Worm (Caenorhabditis elegans) whole organism, L4 larva: Measurements from ENCODE around the gene C13B9.2.

ENCODE experiments used
- F37D6.2 ChIP-seq: sonication (generic microtip); optimal IDR thresholded peaks from 2 replicates; lab custom pipeline; 2016; ENCODE audit warnings: mild to moderate bottlenecking, missing genetic modification characterization, missing compliant biosample characterization
- F44E2.7 ChIP-seq: fragments of 200-800 bp; sonication (Bioruptor generic); IDR thresholded peaks from 2 replicates; pipeline ENCODE4 v2.1.2; 2022; ENCODE audit warnings: missing genetic modification characterization, missing compliant biosample characterization
- T20F7.1 ChIP-seq: fragments of 200-800 bp; sonication (Bioruptor generic); optimal IDR thresholded peaks from 2 replicates; lab custom pipeline; 2018; ENCODE audit warnings: mild to moderate bottlenecking, missing genetic modification characterization, missing compliant biosample characterization
- Y105C5A.15 ChIP-seq: fragments of 200-800 bp; sonication (Bioruptor generic); IDR thresholded peaks from 2 replicates; pipeline ENCODE4 v1.3.6; 2022; ENCODE audit warnings: missing genetic modification characterization, missing compliant biosample characterization
- Y5F2A.4 ChIP-seq: fragments of 200-800 bp; sonication (Bioruptor generic); optimal IDR thresholded peaks from 2 replicates; lab custom pipeline; 2018; ENCODE audit warnings: mild to moderate bottlenecking, missing genetic modification characterization, missing compliant biosample characterization
- aha-1 ChIP-seq: fragments of 150-350 bp; peaks from one replicate; lab custom pipeline; 2014; ENCODE audit warnings: missing biosample characterization, missing genetic modification characterization
- arid-1 ChIP-seq: fragments of 200-800 bp; sonication (Bioruptor generic); conservative IDR thresholded peaks from 2 replicates; pipeline ENCODE4 v1.3.6; 2022; ENCODE audit warnings: missing genetic modification reagents, missing genetic modification characterization, missing compliant biosample characterization
- ceh-28 ChIP-seq: fragments of 150-350 bp; optimal IDR thresholded peaks from 2 replicates; lab custom pipeline; 2014; ENCODE audit warnings: missing biosample characterization, missing genetic modification reagents, missing genetic modification characterization
- ceh-62 ChIP-seq: sonication (generic microtip); optimal IDR thresholded peaks from 2 replicates; lab custom pipeline; 2017; ENCODE audit warnings: missing biosample characterization, missing genetic modification characterization
- ces-1 ChIP-seq: fragments of 150-350 bp; sonication (generic microtip); optimal IDR thresholded peaks from 4 replicates; lab custom pipeline; 2014; ENCODE audit warnings: missing biosample characterization, missing genetic modification reagents, missing genetic modification characterization
- ctbp-1 ChIP-seq: fragments of 200-800 bp; sonication (Bioruptor generic); IDR thresholded peaks from 2 replicates; pipeline ENCODE4 v1.3.6; 2022; ENCODE audit warnings: missing genetic modification reagents, missing genetic modification characterization, missing compliant biosample characterization
- dmd-6 ChIP-seq: fragments of 200-800 bp; sonication (Bioruptor generic); IDR thresholded peaks from 2 replicates; pipeline ENCODE4 v1.3.6; 2022; ENCODE audit warnings: missing genetic modification reagents, missing genetic modification characterization, missing compliant biosample characterization
- dmd-8 ChIP-seq: fragments of 200-800 bp; sonication (Bioruptor generic); IDR thresholded peaks from 2 replicates; pipeline ENCODE4 v1.3.6; 2022; ENCODE audit warnings: missing genetic modification characterization, missing compliant biosample characterization
- dmd-9 ChIP-seq: fragments of 200-800 bp; sonication (Bioruptor generic); IDR thresholded peaks from 2 replicates; pipeline ENCODE4 v1.3.6; 2022; ENCODE audit warnings: missing genetic modification reagents, missing genetic modification characterization, missing compliant biosample characterization
- duxl-1 ChIP-seq: sonication (generic microtip); optimal IDR thresholded peaks from 2 replicates; lab custom pipeline; 2016; ENCODE audit warnings: mild to moderate bottlenecking, missing genetic modification characterization, moderate library complexity, missing compliant biosample characterization; ENCODE audit not compliant: poor library complexity
- dve-1 ChIP-seq: sonication (generic microtip); optimal IDR thresholded peaks from 2 replicates; lab custom pipeline; 2017; ENCODE audit warnings: antibody characterized with exemption, mild to moderate bottlenecking, missing genetic modification characterization, missing compliant biosample characterization; ENCODE audit not compliant: insufficient read depth
- egl-27 ChIP-seq: sonication (generic microtip); optimal IDR thresholded peaks from 3 replicates; lab custom pipeline; 2017; ENCODE audit warnings: missing biosample characterization, missing genetic modification reagents, missing genetic modification characterization
- egl-43 ChIP-seq: fragments of 200-800 bp; sonication (Bioruptor generic); IDR thresholded peaks from 2 replicates; pipeline ENCODE4 v1.3.6; 2022; ENCODE audit warnings: missing genetic modification reagents, missing genetic modification characterization, missing compliant biosample characterization
- fkh-10 ChIP-seq: fragments of 150-350 bp; optimal IDR thresholded peaks from 2 replicates; lab custom pipeline; 2014; ENCODE audit warnings: missing biosample characterization, missing genetic modification reagents, missing genetic modification characterization
- hlh-30 ChIP-seq: sonication (generic microtip); optimal IDR thresholded peaks from 2 replicates; lab custom pipeline; 2017; ENCODE audit warnings: antibody characterized with exemption, mild to moderate bottlenecking, missing genetic modification characterization, missing compliant biosample characterization; ENCODE audit not compliant: insufficient read depth
- lim-7 ChIP-seq: fragments of 200-800 bp; sonication (Bioruptor generic); IDR thresholded peaks from 2 replicates; pipeline ENCODE4 v1.3.6; 2022; ENCODE audit warnings: missing genetic modification characterization, missing compliant biosample characterization
- lin-13 ChIP-seq: fragments of 150-350 bp; optimal IDR thresholded peaks from 2 replicates; lab custom pipeline; 2014; ENCODE audit warnings: missing biosample characterization, missing genetic modification reagents, missing genetic modification characterization
- lin-15B ChIP-seq: fragments of 150-350 bp; sonication (generic microtip); optimal IDR thresholded peaks from 3 replicates; lab custom pipeline; 2014; ENCODE audit warnings: missing biosample characterization, missing genetic modification characterization
- lin-29 ChIP-seq: fragments of 200-800 bp; sonication (Bioruptor generic); IDR thresholded peaks from 2 replicates; pipeline ENCODE4 v1.3.6; 2022; ENCODE audit warnings: missing genetic modification reagents, missing genetic modification characterization, missing compliant biosample characterization
- lin-38 ChIP-seq: fragments of 200-800 bp; sonication (Bioruptor generic); IDR thresholded peaks from 2 replicates; pipeline ENCODE4 v1.3.6; 2022; ENCODE audit warnings: missing genetic modification reagents, missing genetic modification characterization, missing compliant biosample characterization
- lsy-2 ChIP-seq, 2 experiments: fragments of 150-350 bp in 1 of 2; sonication (generic microtip) in 1 of 2; optimal IDR thresholded peaks; 2 replicates each; lab custom pipeline; 2014 to 2017; ENCODE audit warnings: missing biosample characterization in 2 of 2, missing genetic modification characterization in 2 of 2
- madf-5 ChIP-seq, 2 experiments: fragments of 200-800 bp; sonication (Bioruptor generic); IDR thresholded peaks; 2 replicates each; pipeline ENCODE4 v1.3.6; 2022; ENCODE audit warnings: missing compliant biosample characterization in 2 of 2, missing genetic modification characterization in 2 of 2
- madf-9 ChIP-seq: fragments of 200-800 bp; sonication (Bioruptor generic); conservative IDR thresholded peaks from 2 replicates; pipeline ENCODE4 v1.3.6; 2022; ENCODE audit warnings: missing genetic modification reagents, missing genetic modification characterization, missing compliant biosample characterization
- mdt-29 ChIP-seq: fragments of 200-800 bp; sonication (Bioruptor generic); IDR thresholded peaks from 2 replicates; pipeline ENCODE4 v1.3.6; 2022; ENCODE audit warnings: missing genetic modification reagents, missing genetic modification characterization, missing compliant biosample characterization
- mep-1 ChIP-seq: fragments of 150-350 bp; sonication (generic microtip); optimal IDR thresholded peaks from 3 replicates; lab custom pipeline; 2014; ENCODE audit warnings: missing biosample characterization, missing genetic modification characterization
- mes-2 ChIP-seq: sonication (generic microtip); optimal IDR thresholded peaks from 2 replicates; lab custom pipeline; 2016; ENCODE audit warnings: missing genotype, mild to moderate bottlenecking, missing genetic modification characterization, missing compliant biosample characterization; ENCODE audit not compliant: poor library complexity, severe bottlenecking
- mxl-3 ChIP-seq: fragments of 200-800 bp; sonication (Bioruptor generic); optimal IDR thresholded peaks from 2 replicates; lab custom pipeline; 2018; ENCODE audit warnings: mild to moderate bottlenecking, missing genetic modification characterization, missing compliant biosample characterization
- nhr-41 ChIP-seq: fragments of 200-800 bp; sonication (Bioruptor generic); IDR thresholded peaks from 2 replicates; pipeline ENCODE4 v1.3.6; 2022; ENCODE audit warnings: missing genetic modification reagents, missing genetic modification characterization, missing compliant biosample characterization
- nhr-42 ChIP-seq: fragments of 200-800 bp; sonication (Bioruptor generic); IDR thresholded peaks from 2 replicates; pipeline ENCODE4 v1.3.6; 2022; ENCODE audit warnings: missing genetic modification characterization, missing compliant biosample characterization
- saeg-2 ChIP-seq: fragments of 200-800 bp; sonication (Bioruptor generic); IDR thresholded peaks from 2 replicates; pipeline ENCODE4 v1.3.6; 2022; ENCODE audit warnings: missing genetic modification reagents, missing genetic modification characterization, missing compliant biosample characterization
- skn-1 ChIP-seq: fragments of 150-350 bp; optimal IDR thresholded peaks from 2 replicates; lab custom pipeline; 2014; ENCODE audit warnings: missing biosample characterization, missing genetic modification characterization
- spr-1 ChIP-seq: sonication (generic microtip); optimal IDR thresholded peaks from 2 replicates; lab custom pipeline; 2016; ENCODE audit warnings: mild to moderate bottlenecking, missing genetic modification characterization, missing compliant biosample characterization
- tag-97 ChIP-seq: fragments of 200-800 bp; sonication (Bioruptor generic); IDR thresholded peaks from 2 replicates; pipeline ENCODE4 v1.3.6; 2022; ENCODE audit warnings: missing genetic modification characterization, missing compliant biosample characterization
- tra-1 ChIP-seq: fragments of 200-800 bp; sonication (Bioruptor generic); IDR thresholded peaks from 2 replicates; pipeline ENCODE4 v1.3.6; 2022; ENCODE audit warnings: missing genetic modification reagents, missing genetic modification characterization, missing compliant biosample characterization
- unc-62 ChIP-seq, 3 experiments: fragments of 150-350 bp in 1 of 3; sonication (generic microtip); optimal IDR thresholded peaks in 2 of 3; peaks in 1 of 3; 1 replicate in 1 of 3; 2 replicates in 2 of 3; lab custom pipeline; 2014 to 2017; ENCODE audit warnings: missing biosample characterization in 3 of 3, missing genetic modification characterization in 3 of 3, missing genetic modification reagents in 3 of 3, missing genotype in 1 of 3
- vab-7 ChIP-seq: fragments of 200-800 bp; sonication (Bioruptor generic); IDR thresholded peaks from 2 replicates; pipeline ENCODE4 v1.3.6; 2022; ENCODE audit warnings: missing genetic modification reagents, missing genetic modification characterization, missing compliant biosample characterization
- zag-1 ChIP-seq: fragments of 150-350 bp; optimal IDR thresholded peaks from 2 replicates; lab custom pipeline; 2014; ENCODE audit warnings: missing biosample characterization, missing genetic modification characterization
- zfp-2 ChIP-seq: sonication (generic microtip); optimal IDR thresholded peaks from 2 replicates; lab custom pipeline; 2016; ENCODE audit warnings: mild to moderate bottlenecking, missing genetic modification characterization, missing compliant biosample characterization
- zfp-3 ChIP-seq: fragments of 200-800 bp; sonication (Bioruptor generic); conservative IDR thresholded peaks from 2 replicates; pipeline ENCODE4 v1.3.6; 2022; ENCODE audit warnings: missing genetic modification reagents, missing genetic modification characterization, missing compliant biosample characterization
- ztf-11 ChIP-seq: fragments of 150-350 bp; optimal IDR thresholded peaks from 2 replicates; lab custom pipeline; 2014; ENCODE audit warnings: missing biosample characterization, missing genetic modification characterization

Gene C13B9.2

DNA sequence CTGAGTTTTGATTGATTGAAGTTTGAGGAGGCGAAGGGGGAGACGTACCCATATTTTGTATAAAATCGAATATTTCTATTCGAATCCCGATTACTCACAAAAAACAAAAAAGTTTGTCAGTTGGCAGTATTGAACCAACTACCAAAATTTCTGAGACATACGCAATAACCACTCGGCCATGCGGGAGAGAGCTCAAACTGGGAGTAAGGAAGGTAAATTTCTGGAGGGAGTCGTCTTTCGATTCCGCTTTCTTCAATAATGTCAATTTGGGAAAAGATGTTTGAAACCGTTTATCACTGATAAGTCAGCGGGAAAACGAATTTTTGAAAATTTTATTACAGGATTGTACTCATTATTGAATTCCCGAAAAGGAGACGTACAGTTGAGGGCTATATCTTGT, 8.7 kb downstream of the C13B9.2 start:
- TF ChIP-seq vab-7 (GFP tag; lab: Robert Waterston, UW): peak; percentile 44; the same call in 1 of the 2 replicates
- 0 out of 2 replicates have a peak, but pooled peaks have one; percentile 59 for TF ChIP-seq dmd-8 (GFP tag; lab: Robert Waterston, UW)
- peak; percentile 70 for TF ChIP-seq lin-38 (GFP tag; lab: Robert Waterston, UW)
- TF ChIP-seq arid-1 (GFP tag; lab: Robert Waterston, UW): 0 out of 2 replicates have a peak, but pooled peaks have one; percentile 23
- TF ChIP-seq madf-5 (GFP tag; IDR thresholded peaks at IDR 0.05; lab: Robert Waterston, UW): 0 out of 4 replicates have a peak, but pooled peaks of 1 of the 2 experiments have one; percentile 53
- TF ChIP-seq Y105C5A.15 (GFP tag; lab: Robert Waterston, UW): 0 out of 2 replicates have a peak, but pooled peaks have one; percentile 51

DNA sequence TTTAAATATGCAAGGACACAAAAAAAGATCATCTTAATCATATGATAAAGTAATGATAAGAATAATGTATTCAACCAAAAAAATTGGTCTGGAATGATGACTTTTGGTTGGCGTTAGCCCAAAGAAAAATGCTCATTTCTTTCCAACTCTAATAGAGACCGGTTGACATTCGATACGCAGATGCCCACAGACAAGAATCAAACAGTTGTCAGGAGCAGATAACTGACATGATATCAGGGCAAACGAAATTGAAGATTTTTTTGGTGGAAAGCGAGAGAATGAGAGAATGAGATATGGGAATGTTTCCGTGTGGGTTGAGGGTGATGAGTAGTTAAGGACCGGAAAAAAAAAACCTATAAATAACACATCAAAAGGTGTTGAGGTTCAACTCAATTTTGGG, 19.0 kb downstream of the C13B9.2 start:
- TF ChIP-seq mep-1 (tag; lab: Kevin White, UChicago) (no peak), T20F7.1 (GFP tag; lab: Kevin White, UChicago) (no peak), lim-7 (no peak), fkh-10 (no peak), duxl-1 (tag; lab: Kevin White, UChicago) (no peak), ztf-11 (no peak), tra-1 (GFP tag; lab: Robert Waterston, UW) (no peak), dmd-9 (GFP tag; lab: Robert Waterston, UW) (no peak), zag-1 (tag; lab: Kevin White, UChicago) (no peak), tag-97 (no peak), lin-13 (no peak), mxl-3 (no peak), nhr-41 (GFP tag; lab: Robert Waterston, UW) (no peak), Y105C5A.15 (GFP tag; lab: Robert Waterston, UW) (no peak), saeg-2 (GFP tag; lab: Robert Waterston, UW) (no peak), zfp-3 (GFP tag; lab: Robert Waterston, UW) (no peak), egl-43 (GFP tag; lab: Robert Waterston, UW) (no peak), nhr-42 (no peak), mdt-29 (no peak)
- TF ChIP-seq, all 104 proteins: peak for 0

DNA sequence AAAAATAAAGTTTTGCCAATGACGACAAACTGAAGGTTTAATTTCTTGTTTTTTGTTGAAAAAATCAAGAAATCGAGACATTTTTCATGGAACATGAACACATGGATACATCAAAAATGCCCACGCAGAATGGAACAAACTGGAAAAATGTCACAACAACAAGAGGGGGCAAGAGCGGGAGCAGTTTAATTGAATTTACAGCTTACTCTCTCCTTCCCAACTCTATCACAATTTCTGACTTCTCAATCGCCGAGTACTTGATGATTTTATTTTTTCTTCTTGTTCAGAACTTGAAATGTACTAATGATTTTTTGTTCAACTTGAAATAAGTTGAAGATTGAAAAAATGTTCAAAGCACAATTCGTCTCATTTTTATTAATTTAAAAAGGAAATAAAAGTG, 25.3 kb downstream of the C13B9.2 start:
- TF ChIP-seq fkh-10: peak; percentile 8
- no peak for TF ChIP-seq dve-1 (tag; lab: Kevin White, UChicago)
- TF ChIP-seq ceh-62 (tag; lab: Kevin White, UChicago): no peak
- TF ChIP-seq madf-9 (GFP tag; lab: Robert Waterston, UW): no peak
- TF ChIP-seq F37D6.2: no peak
- no peak for TF ChIP-seq hlh-30 (tag; lab: Kevin White, UChicago)
- TF ChIP-seq aha-1 (tag; lab: Kevin White, UChicago): no peak
- no peak for TF ChIP-seq zfp-2 (tag; lab: Kevin White, UChicago)
- TF ChIP-seq lim-7: no peak
- TF ChIP-seq egl-27: no peak
- TF ChIP-seq ces-1 (GFP tag; lab: Kevin White, UChicago): peak; percentile 49
- TF ChIP-seq lin-38 (GFP tag; lab: Robert Waterston, UW): no peak
- TF ChIP-seq ceh-28 (tag; lab: Kevin White, UChicago): no peak
- no peak for TF ChIP-seq lsy-2 (tag; optimal IDR thresholded peaks at IDR 0.05; lab: Kevin White, UChicago)
- no peak for TF ChIP-seq skn-1
- no peak for TF ChIP-seq dmd-9 (GFP tag; lab: Robert Waterston, UW)
- no peak for TF ChIP-seq nhr-42
- no peak for TF ChIP-seq F44E2.7 (GFP tag; lab: Robert Waterston, UW)

DNA sequence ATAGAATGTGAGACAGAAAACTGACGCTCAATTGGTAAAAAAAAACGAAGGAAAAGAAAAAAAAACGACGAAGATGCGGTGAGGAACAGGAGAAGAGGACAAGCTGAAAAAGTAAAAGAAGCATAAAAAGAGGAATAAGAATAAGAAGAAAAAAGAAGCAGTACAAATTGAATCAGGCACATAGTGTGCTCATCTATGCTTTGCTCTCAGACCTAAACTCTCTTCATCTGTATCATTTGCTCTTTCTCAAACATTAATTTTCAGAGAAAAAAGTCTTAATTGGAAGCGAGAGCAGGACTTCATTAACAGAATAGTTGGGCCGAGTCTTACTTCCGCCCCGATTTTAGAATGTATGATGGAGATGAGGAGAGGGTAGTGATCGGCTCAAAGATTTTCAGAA, 26.8 kb downstream of the C13B9.2 start:
- no peak for TF ChIP-seq Y5F2A.4 (GFP tag; lab: Kevin White, UChicago)
- no peak for TF ChIP-seq spr-1 (tag; lab: Kevin White, UChicago)
- TF ChIP-seq dmd-6 (GFP tag; lab: Robert Waterston, UW): no peak
- TF ChIP-seq ces-1 (GFP tag; lab: Kevin White, UChicago): peak; percentile 77
- no peak for TF ChIP-seq tra-1 (GFP tag; lab: Robert Waterston, UW)
- no peak for TF ChIP-seq lin-15B (tag; lab: Kevin White, UChicago)
- TF ChIP-seq F37D6.2: no peak
- TF ChIP-seq mes-2 (tag; lab: Kevin White, UChicago): no peak
- no peak for TF ChIP-seq unc-62 (GFP tag; optimal IDR thresholded peaks at IDR 0.05 in 1 of 2; lab: Kevin White, UChicago)
- no peak for TF ChIP-seq unc-62 (tag; optimal IDR thresholded peaks at IDR 0.05; lab: Kevin White, UChicago)
- no peak for TF ChIP-seq F44E2.7 (GFP tag; lab: Robert Waterston, UW)
- 0 out of 2 replicates have a peak, but pooled peaks have one; percentile 54 for TF ChIP-seq ctbp-1 (GFP tag; lab: Robert Waterston, UW)
- TF ChIP-seq lin-29 (GFP tag; lab: Robert Waterston, UW): no peak
